Fruit fly (Drosophila melanogaster) whole organism, wandering third instar larva: Measurements from ENCODE around the gene Dad1.

Experiments used
- CG32264 ChIP-seq: fragments of 200-800 bp; sonication (Bioruptor generic); optimal IDR thresholded peaks from 2 replicates; lab custom pipeline; 2016; ENCODE audit warnings: missing biosample characterization, missing genetic modification characterization
- GATAd ChIP-seq: sonication (Bioruptor generic); optimal IDR thresholded peaks from 2 replicates; lab custom pipeline; 2016; ENCODE audit warnings: missing biosample characterization, missing genetic modification characterization
- Myc ChIP-seq: fragments of >200 bp; optimal IDR thresholded peaks from 2 replicates; lab custom pipeline; 2017
- Rel ChIP-seq, 2 experiments: fragments of 200-800 bp; sonication (Bioruptor generic) in 1 of 2; optimal IDR thresholded peaks; 2 replicates in 1 of 2; 3 replicates in 1 of 2; lab custom pipeline; 2016 to 2019; ENCODE audit warnings: mild to moderate bottlenecking in 2 of 2, missing biosample characterization in 2 of 2, missing genetic modification characterization in 2 of 2, moderate library complexity in 1 of 2
- Sp1 ChIP-seq: fragments of 200-800 bp; sonication (Bioruptor generic); optimal IDR thresholded peaks from 3 replicates; lab custom pipeline; 2019; ENCODE audit warnings: missing biosample characterization, mild to moderate bottlenecking, missing genetic modification characterization, moderate library complexity
- br ChIP-seq: fragments of 200-800 bp; sonication (Bioruptor generic); optimal IDR thresholded peaks from 2 replicates; lab custom pipeline; 2016; ENCODE audit warnings: missing biosample characterization, missing genetic modification characterization
- dmrt93B ChIP-seq: fragments of 200-800 bp; sonication (Bioruptor generic); optimal IDR thresholded peaks from 2 replicates; lab custom pipeline; 2018; ENCODE audit warnings: missing biosample characterization, mild to moderate bottlenecking, missing genetic modification characterization
- dsf ChIP-seq: sonication (Bioruptor generic); optimal IDR thresholded peaks from 2 replicates; lab custom pipeline; 2016; ENCODE audit warnings: missing biosample characterization, missing genetic modification characterization, borderline replicate concordance
- foxo ChIP-seq, 2 experiments: fragments of 200-800 bp; sonication (Bioruptor generic); optimal IDR thresholded peaks; 2 replicates in 1 of 2; 3 replicates in 1 of 2; lab custom pipeline; 2016 to 2017; ENCODE audit warnings: missing biosample characterization in 2 of 2, missing genetic modification characterization in 2 of 2
- psq ChIP-seq: fragments of 200-800 bp; sonication (Bioruptor generic); optimal IDR thresholded peaks from 3 replicates; lab custom pipeline; 2017; ENCODE audit warnings: missing biosample characterization, mild to moderate bottlenecking, missing genetic modification characterization, moderate library complexity
- sv ChIP-seq: fragments of 200-800 bp; sonication (Bioruptor generic); optimal IDR thresholded peaks from 3 replicates; lab custom pipeline; 2016; ENCODE audit warnings: missing biosample characterization, missing genetic modification characterization
- tai ChIP-seq: sonication (Bioruptor generic); optimal IDR thresholded peaks from 2 replicates; lab custom pipeline; 2016; ENCODE audit warnings: missing biosample characterization, missing genetic modification characterization

dm6 chr2L:8374235-8374634 is 9.7 kb downstream of the Dad1 start, which contains the start of gene Wdr82:
- TF ChIP-seq Myc (lab: Kevin White, UChicago) (no peak), tai (GFP tag; lab: Kevin White, UChicago) (no peak), Sp1 (no peak), psq (GFP tag; lab: Kevin White, UChicago) (no peak), Rel (GFP tag; optimal IDR thresholded peaks at IDR 0.05; lab: Kevin White, UChicago) (no peak), Rel (tag; optimal IDR thresholded peaks at IDR 0.05; lab: Kevin White, UChicago) (no peak), dsf (GFP tag; lab: Kevin White, UChicago) (no peak), CG32264 (GFP tag; lab: Kevin White, UChicago) (no peak), dmrt93B (GFP tag; lab: Kevin White, UChicago) (no peak), br (GFP tag; lab: Kevin White, UChicago) (no peak), sv (GFP tag; lab: Kevin White, UChicago) (no peak), foxo (GFP tag; optimal IDR thresholded peaks at IDR 0.05; lab: Kevin White, UChicago) (no peak), GATAd (GFP tag; lab: Kevin White, UChicago) (no peak)
